Worm (Caenorhabditis elegans) whole organism, L4 larva: ENCODE measurements around the gene glt-5.

Experiments
- F10B5.3 ChIP-seq: sonication (generic microtip); optimal IDR thresholded peaks from 2 replicates; lab custom pipeline; 2016; ENCODE audit warnings: mild to moderate bottlenecking, missing genetic modification characterization, missing compliant biosample characterization
- F37D6.2 ChIP-seq: sonication (generic microtip); optimal IDR thresholded peaks from 2 replicates; lab custom pipeline; 2016; ENCODE audit warnings: mild to moderate bottlenecking, missing genetic modification characterization, missing compliant biosample characterization
- F49E8.2 ChIP-seq: sonication (generic microtip); optimal IDR thresholded peaks from 2 replicates; lab custom pipeline; 2016; ENCODE audit warnings: missing compliant biosample characterization, mild to moderate bottlenecking, missing genetic modification characterization, borderline replicate concordance
- ZK546.5 ChIP-seq, 2 experiments: sonication (generic microtip); optimal IDR thresholded peaks; 2 replicates each; lab custom pipeline; 2017; ENCODE audit warnings: missing biosample characterization in 2 of 2, missing genetic modification characterization in 2 of 2
- aha-1 ChIP-seq: fragments of 150-350 bp; peaks from one replicate; lab custom pipeline; 2014; ENCODE audit warnings: missing biosample characterization, missing genetic modification characterization
- ama-1 ChIP-seq: fragments of 150-350 bp; optimal IDR thresholded peaks from 2 replicates; lab custom pipeline; 2014; ENCODE audit warnings: inconsistent platforms, mixed read lengths
- attf-4 ChIP-seq: sonication (generic microtip); optimal IDR thresholded peaks from 3 replicates; lab custom pipeline; 2017; ENCODE audit warnings: missing biosample characterization, missing genetic modification characterization
- ceh-20 ChIP-seq: fragments of 200-800 bp; sonication (Bioruptor generic); IDR thresholded peaks from 2 replicates; pipeline ENCODE4 v1.3.6; 2022; ENCODE audit warnings: missing genetic modification reagents, missing genetic modification characterization, missing compliant biosample characterization
- ceh-28 ChIP-seq: fragments of 150-350 bp; optimal IDR thresholded peaks from 2 replicates; lab custom pipeline; 2014; ENCODE audit warnings: missing biosample characterization, missing genetic modification reagents, missing genetic modification characterization
- ceh-32 ChIP-seq: sonication (generic microtip); optimal IDR thresholded peaks from 2 replicates; lab custom pipeline; 2016; ENCODE audit warnings: mild to moderate bottlenecking, missing genetic modification characterization, missing compliant biosample characterization; ENCODE audit not compliant: poor library complexity
- ceh-62 ChIP-seq: sonication (generic microtip); optimal IDR thresholded peaks from 2 replicates; lab custom pipeline; 2017; ENCODE audit warnings: missing biosample characterization, missing genetic modification characterization
- ces-1 ChIP-seq: fragments of 150-350 bp; sonication (generic microtip); optimal IDR thresholded peaks from 4 replicates; lab custom pipeline; 2014; ENCODE audit warnings: missing biosample characterization, missing genetic modification reagents, missing genetic modification characterization
- cey-2 ChIP-seq: sonication (generic microtip); optimal IDR thresholded peaks from 3 replicates; lab custom pipeline; 2017; ENCODE audit warnings: missing genetic modification characterization, mild to moderate bottlenecking, missing compliant biosample characterization, antibody characterized with exemption, borderline replicate concordance; ENCODE audit not compliant: insufficient read depth
- dmd-6 ChIP-seq: fragments of 200-800 bp; sonication (Bioruptor generic); IDR thresholded peaks from 2 replicates; pipeline ENCODE4 v1.3.6; 2022; ENCODE audit warnings: missing genetic modification reagents, missing genetic modification characterization, missing compliant biosample characterization
- dmd-8 ChIP-seq: fragments of 200-800 bp; sonication (Bioruptor generic); IDR thresholded peaks from 2 replicates; pipeline ENCODE4 v1.3.6; 2022; ENCODE audit warnings: missing genetic modification characterization, missing compliant biosample characterization
- dpl-1 ChIP-seq: fragments of 150-350 bp; optimal IDR thresholded peaks from 2 replicates; lab custom pipeline; 2014; ENCODE audit warnings: missing biosample characterization, missing genetic modification reagents, missing genetic modification characterization
- duxl-1 ChIP-seq: sonication (generic microtip); optimal IDR thresholded peaks from 2 replicates; lab custom pipeline; 2016; ENCODE audit warnings: mild to moderate bottlenecking, missing genetic modification characterization, moderate library complexity, missing compliant biosample characterization; ENCODE audit not compliant: poor library complexity
- dve-1 ChIP-seq: sonication (generic microtip); optimal IDR thresholded peaks from 2 replicates; lab custom pipeline; 2017; ENCODE audit warnings: antibody characterized with exemption, mild to moderate bottlenecking, missing genetic modification characterization, missing compliant biosample characterization; ENCODE audit not compliant: insufficient read depth
- fkh-10 ChIP-seq: fragments of 150-350 bp; optimal IDR thresholded peaks from 2 replicates; lab custom pipeline; 2014; ENCODE audit warnings: missing biosample characterization, missing genetic modification reagents, missing genetic modification characterization
- hif-1 ChIP-seq, 2 experiments: sonication (generic microtip); optimal IDR thresholded peaks; 2 replicates each; lab custom pipeline; 2016 to 2017; ENCODE audit warnings: missing compliant biosample characterization in 2 of 2, missing genetic modification characterization in 2 of 2, missing genetic modification reagents in 2 of 2, missing genotype in 2 of 2, mild to moderate bottlenecking in 1 of 2
- hlh-11 ChIP-seq: fragments of 200-800 bp; sonication (Bioruptor generic); optimal IDR thresholded peaks from 2 replicates; lab custom pipeline; 2018; ENCODE audit warnings: mild to moderate bottlenecking, missing genetic modification characterization, missing compliant biosample characterization
- hlh-30 ChIP-seq: sonication (generic microtip); optimal IDR thresholded peaks from 2 replicates; lab custom pipeline; 2017; ENCODE audit warnings: antibody characterized with exemption, mild to moderate bottlenecking, missing genetic modification characterization, missing compliant biosample characterization; ENCODE audit not compliant: insufficient read depth
- hmg-1.1 ChIP-seq: fragments of 200-800 bp; sonication (Bioruptor generic); IDR thresholded peaks from 2 replicates; pipeline ENCODE4 v1.3.6; 2022; ENCODE audit warnings: missing genetic modification reagents, missing genetic modification characterization, missing compliant biosample characterization
- lim-7 ChIP-seq: fragments of 200-800 bp; sonication (Bioruptor generic); IDR thresholded peaks from 2 replicates; pipeline ENCODE4 v1.3.6; 2022; ENCODE audit warnings: missing genetic modification characterization, missing compliant biosample characterization
- lsy-2 ChIP-seq, 2 experiments: fragments of 150-350 bp in 1 of 2; sonication (generic microtip) in 1 of 2; optimal IDR thresholded peaks; 2 replicates each; lab custom pipeline; 2014 to 2017; ENCODE audit warnings: missing biosample characterization in 2 of 2, missing genetic modification characterization in 2 of 2
- mep-1 ChIP-seq: fragments of 150-350 bp; sonication (generic microtip); optimal IDR thresholded peaks from 3 replicates; lab custom pipeline; 2014; ENCODE audit warnings: missing biosample characterization, missing genetic modification characterization
- mxl-3 ChIP-seq: fragments of 200-800 bp; sonication (Bioruptor generic); optimal IDR thresholded peaks from 2 replicates; lab custom pipeline; 2018; ENCODE audit warnings: mild to moderate bottlenecking, missing genetic modification characterization, missing compliant biosample characterization
- nhr-237 ChIP-seq: sonication (generic microtip); optimal IDR thresholded peaks from 2 replicates; lab custom pipeline; 2017; ENCODE audit warnings: missing biosample characterization, missing genetic modification characterization
- nhr-25 ChIP-seq: sonication (generic microtip); optimal IDR thresholded peaks from 2 replicates; lab custom pipeline; 2017; ENCODE audit warnings: missing genetic modification characterization, mild to moderate bottlenecking, missing compliant biosample characterization, antibody characterized with exemption, moderate library complexity, borderline replicate concordance; ENCODE audit not compliant: insufficient read depth
- nhr-28 ChIP-seq: fragments of 150-350 bp; optimal IDR thresholded peaks from 2 replicates; lab custom pipeline; 2014; ENCODE audit warnings: missing biosample characterization, missing genetic modification characterization
- nhr-42 ChIP-seq: fragments of 200-800 bp; sonication (Bioruptor generic); IDR thresholded peaks from 2 replicates; pipeline ENCODE4 v1.3.6; 2022; ENCODE audit warnings: missing genetic modification characterization, missing compliant biosample characterization
- pqm-1 ChIP-seq: sonication (generic microtip); optimal IDR thresholded peaks from 2 replicates; lab custom pipeline; 2017; ENCODE audit warnings: missing biosample characterization, missing genetic modification characterization
- set-16 ChIP-seq: fragments of 200-800 bp; sonication (Bioruptor generic); IDR thresholded peaks from 2 replicates; pipeline ENCODE4 v1.3.6; 2022; ENCODE audit warnings: missing genetic modification reagents, missing genetic modification characterization, missing compliant biosample characterization
- skn-1 ChIP-seq: fragments of 150-350 bp; optimal IDR thresholded peaks from 2 replicates; lab custom pipeline; 2014; ENCODE audit warnings: missing biosample characterization, missing genetic modification characterization
- snpc-1.2 ChIP-seq: fragments of 200-800 bp; sonication (Bioruptor generic); IDR thresholded peaks from 2 replicates; pipeline ENCODE4 v1.3.6; 2022; ENCODE audit warnings: missing genetic modification reagents, missing genetic modification characterization, missing compliant biosample characterization
- snpc-4 ChIP-seq: fragments of 150-350 bp; optimal IDR thresholded peaks from 2 replicates; lab custom pipeline; 2014; ENCODE audit warnings: missing biosample characterization, missing genetic modification characterization
- spr-1 ChIP-seq: sonication (generic microtip); optimal IDR thresholded peaks from 2 replicates; lab custom pipeline; 2016; ENCODE audit warnings: mild to moderate bottlenecking, missing genetic modification characterization, missing compliant biosample characterization
- spr-3 ChIP-seq: fragments of 200-800 bp; sonication (Bioruptor generic); optimal IDR thresholded peaks from 2 replicates; lab custom pipeline; 2018; ENCODE audit warnings: mild to moderate bottlenecking, missing genetic modification characterization, missing compliant biosample characterization
- unc-39 ChIP-seq: sonication (generic microtip); optimal IDR thresholded peaks from 2 replicates; lab custom pipeline; 2017; ENCODE audit warnings: missing biosample characterization, missing genetic modification characterization
- unc-62 ChIP-seq, 3 experiments: fragments of 150-350 bp in 1 of 3; sonication (generic microtip); optimal IDR thresholded peaks in 2 of 3; peaks in 1 of 3; 1 replicate in 1 of 3; 2 replicates in 2 of 3; lab custom pipeline; 2014 to 2017; ENCODE audit warnings: missing biosample characterization in 3 of 3, missing genetic modification characterization in 3 of 3, missing genetic modification reagents in 3 of 3, missing genotype in 1 of 3
- zfp-3 ChIP-seq: fragments of 200-800 bp; sonication (Bioruptor generic); conservative IDR thresholded peaks from 2 replicates; pipeline ENCODE4 v1.3.6; 2022; ENCODE audit warnings: missing genetic modification reagents, missing genetic modification characterization, missing compliant biosample characterization
- zip-11 ChIP-seq: fragments of 200-800 bp; sonication (Bioruptor generic); IDR thresholded peaks from 2 replicates; pipeline ENCODE4 v1.3.6; 2022; ENCODE audit warnings: missing genetic modification characterization, missing compliant biosample characterization
- zip-2 ChIP-seq: fragments of 150-350 bp; optimal IDR thresholded peaks from 2 replicates; lab custom pipeline; 2014; ENCODE audit warnings: missing biosample characterization, missing genetic modification characterization
- ztf-11 ChIP-seq: fragments of 150-350 bp; optimal IDR thresholded peaks from 2 replicates; lab custom pipeline; 2014; ENCODE audit warnings: missing biosample characterization, missing genetic modification characterization

The glt-5 gene

ce11 chrII:9755425-9755824, 46.7 kb upstream of the glt-5 start:
- no peak for TF ChIP-seq ztf-11 (tag; lab: Kevin White, UChicago)
- TF ChIP-seq duxl-1 (tag; lab: Kevin White, UChicago): no peak
- TF ChIP-seq lim-7 (GFP tag; lab: Robert Waterston, UW): no peak
- TF ChIP-seq F10B5.3 (tag; lab: Kevin White, UChicago): no peak
- no peak for TF ChIP-seq nhr-25
- no peak for TF ChIP-seq pqm-1 (tag; lab: Kevin White, UChicago)
- no peak for TF ChIP-seq unc-62 (GFP tag; optimal IDR thresholded peaks at IDR 0.05 in 1 of 2; lab: Kevin White, UChicago)
- no peak for TF ChIP-seq unc-62 (tag; optimal IDR thresholded peaks at IDR 0.05; lab: Kevin White, UChicago)

ce11 chrII:9753730-9754129, 45.0 kb upstream of the glt-5 start, which contains the start of gene ZK1321.1:
TSS of gene ZK1321.1 (plus strand) at chrII:9754030.
- TF ChIP-seq hmg-1.1 (GFP tag; lab: Robert Waterston, UW) (no peak), snpc-4 (no peak), skn-1 (tag; lab: Kevin White, UChicago) (no peak), ZK546.5 (tag; optimal IDR thresholded peaks at IDR 0.05; lab: Kevin White, UChicago) (no peak), F49E8.2 (tag; lab: Kevin White, UChicago) (no peak)

- TF ChIP-seq hif-1 (tag; optimal IDR thresholded peaks at IDR 0.05; lab: Kevin White, UChicago): no peak
- peak; percentile 29 for TF ChIP-seq mxl-3 (GFP tag; lab: Kevin White, UChicago)
- no peak for TF ChIP-seq hlh-30 (tag; lab: Kevin White, UChicago)
- TF ChIP-seq dmd-6 (GFP tag; lab: Robert Waterston, UW): peak; percentile 29
- peak; percentile 24 for TF ChIP-seq cey-2
Observed at ce11 chrII:9753056-9753455, 44.4 kb upstream of the glt-5 start, which contains the start of gene Y53C12B.7. TSS of gene Y53C12B.7 (minus strand) at chrII:9753218.

- TF ChIP-seq mxl-3 (GFP tag; lab: Kevin White, UChicago) (peak; percentile 44), unc-39 (tag; lab: Kevin White, UChicago) (no peak), hlh-30 (tag; lab: Kevin White, UChicago) (peak; percentile 66), lsy-2 (tag; optimal IDR thresholded peaks at IDR 0.05; lab: Kevin White, UChicago) (peak in 1 of 2 experiments; percentile 32), ces-1 (no peak), ama-1 (lab: Kevin White, UChicago) (no peak), zip-2 (tag; lab: Kevin White, UChicago) (no peak), fkh-10 (GFP tag; lab: Kevin White, UChicago) (no peak), spr-3 (no peak), hmg-1.1 (GFP tag; lab: Robert Waterston, UW) (no peak), zfp-3 (GFP tag; lab: Robert Waterston, UW) (no peak), hlh-11 (tag; lab: Kevin White, UChicago) (peak; percentile 43), lim-7 (GFP tag; lab: Robert Waterston, UW) (no peak), dpl-1 (GFP tag; lab: Kevin White, UChicago) (no peak), mep-1 (tag; lab: Kevin White, UChicago) (no peak), dmd-6 (GFP tag; lab: Robert Waterston, UW) (peak; percentile 17; the same call in 1 of the 2 replicates), zip-11 (GFP tag; lab: Robert Waterston, UW) (no peak), ceh-28 (tag; lab: Kevin White, UChicago) (no peak), spr-1 (tag; lab: Kevin White, UChicago) (no peak), set-16 (no peak), ceh-32 (no peak), nhr-237 (no peak), F10B5.3 (tag; lab: Kevin White, UChicago) (no peak), snpc-1.2 (GFP tag; lab: Robert Waterston, UW) (no peak), dmd-8 (no peak), F37D6.2 (tag; lab: Kevin White, UChicago) (no peak), ceh-20 (GFP tag; lab: Robert Waterston, UW) (0 out of 2 replicates have a peak, but pooled peaks have one; percentile 13), dve-1 (no peak), F49E8.2 (tag; lab: Kevin White, UChicago) (no peak), aha-1 (tag; lab: Kevin White, UChicago) (no peak), attf-4 (tag; lab: Kevin White, UChicago) (no peak), nhr-28 (tag; lab: Kevin White, UChicago) (peak; percentile 26), nhr-42 (GFP tag; lab: Robert Waterston, UW) (no peak), ceh-62 (no peak)
Observed at ce11 chrII:9752278-9752677, 43.6 kb upstream of the glt-5 start.
